Fruit fly (Drosophila melanogaster): ENCODE results near the gene CG34345.
A peak's percentile ranks its signal among the peaks of the same experiment; 100 is the strongest.

CG34345 gene

dm6 chr2L:6647103-6647711 is 24.3 kb downstream of the CG34345 start (continued):
- TF ChIP-seq Sox14 (GFP tag; optimal IDR thresholded peaks at IDR 0.05): peak; percentile 97
- TF ChIP-seq CG8119 (GFP tag; IDR thresholded peaks at IDR 0.05): peak; percentile 98
- TF ChIP-seq CG6854 (GFP tag; optimal IDR thresholded peaks at IDR 0.05): peak; percentile 76
- TF ChIP-seq Eip75B (GFP tag; optimal IDR thresholded peaks at IDR 0.05): peak; percentile 95
- TF ChIP-seq OdsH (GFP tag; optimal IDR thresholded peaks at IDR 0.05): peak; percentile 96
- peak; percentile 93 for TF ChIP-seq CG7368 (GFP tag; optimal IDR thresholded peaks at IDR 0.05)
- peak; percentile 89 for TF ChIP-seq Hr38 (GFP tag; optimal IDR thresholded peaks at IDR 0.05)
- TF ChIP-seq CG8319 (GFP tag; optimal IDR thresholded peaks at IDR 0.05): peak; percentile 84
- peak; percentile 99 for TF ChIP-seq eg (GFP tag; IDR thresholded peaks at IDR 0.05)
- peak; percentile 90 for TF ChIP-seq CG16779 (tag; optimal IDR thresholded peaks at IDR 0.05)
- TF ChIP-seq topi (GFP tag; optimal IDR thresholded peaks at IDR 0.05): peak; percentile 95
- peak; percentile 92 for TF ChIP-seq acj6 (GFP tag; optimal IDR thresholded peaks at IDR 0.05)
- peak; percentile 95 for TF ChIP-seq Met (GFP tag; optimal IDR thresholded peaks at IDR 0.05)
- TF ChIP-seq achi (GFP tag; optimal IDR thresholded peaks at IDR 0.05): peak; percentile 95
- TF ChIP-seq CG10631 (GFP tag; optimal IDR thresholded peaks at IDR 0.05): peak; percentile 91
- peak; percentile 97 for TF ChIP-seq pdm3 (GFP tag; optimal IDR thresholded peaks at IDR 0.05)
- peak; percentile 89 for TF ChIP-seq Ets96B (tag; optimal IDR thresholded peaks at IDR 0.05)
- peak; percentile 92 for TF ChIP-seq cyc (GFP tag; optimal IDR thresholded peaks at IDR 0.05)

- TF ChIP-seq fd85E (GFP tag; optimal IDR thresholded peaks at IDR 0.05): peak; percentile 60
- TF ChIP-seq CG9139 (GFP tag; optimal IDR thresholded peaks at IDR 0.05): peak; percentile 68
- TF ChIP-seq dac (GFP tag; optimal IDR thresholded peaks at IDR 0.05): peak; percentile 95
- peak; percentile 94 for TF ChIP-seq net (GFP tag; optimal IDR thresholded peaks at IDR 0.05)
- peak; percentile 78 for TF ChIP-seq fkh (GFP tag; optimal IDR thresholded peaks at IDR 0.05)
- peak; percentile 95 for TF ChIP-seq Eip75B (GFP tag; optimal IDR thresholded peaks at IDR 0.05)
- peak; percentile 81 to 97 for TF ChIP-seq salr (GFP tag; optimal IDR thresholded peaks at IDR 0.05)
- peak; percentile 98 for TF ChIP-seq CG32006 (GFP tag; optimal IDR thresholded peaks at IDR 0.05)
- no peak for TF ChIP-seq Met (GFP tag; optimal IDR thresholded peaks at IDR 0.05)
- peak; percentile 85 for TF ChIP-seq CG6854 (GFP tag; optimal IDR thresholded peaks at IDR 0.05)
- peak; percentile 96 for TF ChIP-seq esn (GFP tag; optimal IDR thresholded peaks at IDR 0.05)
- peak; percentile 90 for TF ChIP-seq CG6792 (GFP tag; optimal IDR thresholded peaks at IDR 0.05)
- peak; percentile 96 for TF ChIP-seq acj6 (GFP tag; optimal IDR thresholded peaks at IDR 0.05)
- TF ChIP-seq Sox15 (GFP tag; optimal IDR thresholded peaks at IDR 0.05): peak; percentile 92
- peak; percentile 97 for TF ChIP-seq OdsH (GFP tag; optimal IDR thresholded peaks at IDR 0.05)
- peak; percentile 86 for TF ChIP-seq dsx (GFP tag; optimal IDR thresholded peaks at IDR 0.05; ENCODE audit: poor library complexity, severe bottlenecking)
- TF ChIP-seq Gug (GFP tag; IDR thresholded peaks at IDR 0.05): peak; percentile 95
- TF ChIP-seq Blimp-1 (GFP tag; optimal IDR thresholded peaks at IDR 0.05): peak; percentile 73
- TF ChIP-seq CG3919 (GFP tag; optimal IDR thresholded peaks at IDR 0.05): peak; percentile 94
- TF ChIP-seq CG8319 (GFP tag; optimal IDR thresholded peaks at IDR 0.05): peak; percentile 89
- TF ChIP-seq CG8632 (GFP tag; optimal IDR thresholded peaks at IDR 0.05): peak; percentile 91
- TF ChIP-seq CG10631 (GFP tag; optimal IDR thresholded peaks at IDR 0.05): peak; percentile 97
- TF ChIP-seq CG6808 (GFP tag; optimal IDR thresholded peaks at IDR 0.05): peak; percentile 90
- TF ChIP-seq CG10669 (GFP tag; optimal IDR thresholded peaks at IDR 0.05): peak; percentile 92
- peak; percentile 91 for TF ChIP-seq fd59A (GFP tag; optimal IDR thresholded peaks at IDR 0.05)
- TF ChIP-seq Sox14 (GFP tag; optimal IDR thresholded peaks at IDR 0.05): peak; percentile 96
- no peak for TF ChIP-seq CG6276 (GFP tag; optimal IDR thresholded peaks at IDR 0.05)
- TF ChIP-seq CG11902 (GFP tag; optimal IDR thresholded peaks at IDR 0.05): peak; percentile 85
- TF ChIP-seq CG6163 (GFP tag; IDR thresholded peaks at IDR 0.05): peak; percentile 93
- peak; percentile 90 for TF ChIP-seq Ets21C (GFP tag; optimal IDR thresholded peaks at IDR 0.05)
- TF ChIP-seq CG31627 (GFP tag; optimal IDR thresholded peaks at IDR 0.05): peak; percentile 94
- no peak for TF ChIP-seq Sox102F (GFP tag; optimal IDR thresholded peaks at IDR 0.05)
- TF ChIP-seq Smox (GFP tag; optimal IDR thresholded peaks at IDR 0.05): no peak
- peak; percentile 91 for TF ChIP-seq CG11294 (GFP tag; IDR thresholded peaks at IDR 0.05)
- TF ChIP-seq lz (GFP tag; optimal IDR thresholded peaks at IDR 0.05): peak; percentile 95
- TF ChIP-seq topi (GFP tag; optimal IDR thresholded peaks at IDR 0.05): peak; percentile 93
- TF ChIP-seq Hr38 (GFP tag; optimal IDR thresholded peaks at IDR 0.05): peak; percentile 19
- TF ChIP-seq Eip93F (GFP tag; optimal IDR thresholded peaks at IDR 0.05): peak; percentile 80
- TF ChIP-seq Eip78C (GFP tag): peak; percentile 98
- TF ChIP-seq spab (GFP tag; optimal IDR thresholded peaks at IDR 0.05): peak; percentile 88
These were observed 25.3 kb downstream of the CG34345 start for dm6 chr2L:6648163-6648628.
